Fruit fly (Drosophila melanogaster): ENCODE measurements around the gene CG34355.

CG34355 gene

DNA sequence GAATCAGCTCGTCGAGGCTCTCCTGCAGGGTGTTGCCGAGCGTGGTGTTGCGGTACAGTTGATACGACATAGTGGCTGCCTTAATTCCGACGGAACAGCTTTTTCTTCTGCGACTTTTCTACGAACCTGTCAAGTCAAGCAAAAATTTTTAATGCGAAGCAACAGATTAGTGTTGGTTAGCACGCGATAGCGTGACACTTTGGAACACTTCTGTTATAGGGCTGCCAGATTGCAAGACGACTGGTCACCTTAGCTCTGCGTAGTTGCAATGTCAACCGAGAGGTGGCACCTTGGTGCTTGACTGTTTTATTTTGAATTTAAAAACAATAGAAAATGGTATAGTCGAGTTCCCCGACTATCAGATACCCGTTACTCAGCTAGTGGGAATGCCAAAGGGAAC, 87.2 kb downstream of the CG34355 start, which contains the start of gene TfIIA-S (continued):
- TF ChIP-seq CG17802 (tag; optimal IDR thresholded peaks at IDR 0.05) (peak; percentile 59), CG12659 (GFP tag; optimal IDR thresholded peaks at IDR 0.05) (peak; percentile 94), Spps (tag; optimal IDR thresholded peaks at IDR 0.05) (no peak), CG13287 (GFP tag; IDR thresholded peaks at IDR 0.05; ENCODE audit: partially characterized antibody) (no peak), CG12391 (tag; optimal IDR thresholded peaks at IDR 0.05) (peak; percentile 72), pros (GFP tag; optimal IDR thresholded peaks at IDR 0.05) (no peak), CG34422 (GFP tag; IDR thresholded peaks at IDR 0.05) (no peak), B-H2 (GFP tag; optimal IDR thresholded peaks at IDR 0.05) (peak; percentile 93), slp2 (GFP tag; optimal IDR thresholded peaks at IDR 0.05) (peak; percentile 52), Ravus (GFP tag; IDR thresholded peaks at IDR 0.05) (no peak), CG14441 (GFP tag; IDR thresholded peaks at IDR 0.05) (no peak), Lhr (GFP tag; optimal IDR thresholded peaks at IDR 0.05) (peak; percentile 97), CG2199 (GFP tag; IDR thresholded peaks at IDR 0.05) (no peak), Hr78 (GFP tag; optimal IDR thresholded peaks at IDR 0.05) (no peak), CG6272 (GFP tag; IDR thresholded peaks at IDR 0.05) (peak; percentile 53), slbo (GFP tag; IDR thresholded peaks at IDR 0.05) (no peak), CG17612 (GFP tag; IDR thresholded peaks at IDR 0.05) (no peak), chinmo (GFP tag; IDR thresholded peaks at IDR 0.05; ENCODE audit: partially characterized antibody) (no peak), CG17912 (GFP tag; optimal IDR thresholded peaks at IDR 0.05) (peak; percentile 85), HLH4C (GFP tag; IDR thresholded peaks at IDR 0.05; ENCODE audit: partially characterized antibody) (no peak), Chrac-16 (GFP tag; optimal IDR thresholded peaks at IDR 0.05) (peak; percentile 82), CG10431 (GFP tag; optimal IDR thresholded peaks at IDR 0.05) (no peak), yki (optimal IDR thresholded peaks at IDR 0.05) (no peak), Atf3 (GFP tag; optimal IDR thresholded peaks at IDR 0.05) (peak; percentile 75), zfh1 (GFP tag; IDR thresholded peaks at IDR 0.05) (no peak), CG12219 (GFP tag; optimal IDR thresholded peaks at IDR 0.05) (no peak), PHDP (tag; optimal IDR thresholded peaks at IDR 0.05) (peak; percentile 61), Dad (GFP tag; optimal IDR thresholded peaks at IDR 0.05) (peak; percentile 64), Rx (GFP tag; IDR thresholded peaks at IDR 0.05) (no peak), CG30431 (GFP tag; optimal IDR thresholded peaks at IDR 0.05) (peak; percentile 32), eve (GFP tag; optimal IDR thresholded peaks at IDR 0.05) (no peak), danr (GFP tag; IDR thresholded peaks at IDR 0.05) (no peak), CG12104 (GFP tag; optimal IDR thresholded peaks at IDR 0.05) (no peak), gfzf (GFP tag; optimal IDR thresholded peaks at IDR 0.05) (peak; percentile 67), en (GFP tag; optimal IDR thresholded peaks at IDR 0.05) (no peak), dmrt11E (tag; optimal IDR thresholded peaks at IDR 0.05) (peak; percentile 36), gsb-n (tag; optimal IDR thresholded peaks at IDR 0.05) (peak; percentile 45), Med (GFP tag) (peak; percentile 99), CG7556 (GFP tag; optimal IDR thresholded peaks at IDR 0.05) (peak; percentile 54), CG2202 (tag; optimal IDR thresholded peaks at IDR 0.05) (peak; percentile 11), Optix (GFP tag; IDR thresholded peaks at IDR 0.05) (no peak), CG12942 (GFP tag; optimal IDR thresholded peaks at IDR 0.05) (peak; percentile 78), CG7928 (GFP tag; optimal IDR thresholded peaks at IDR 0.05) (peak; percentile 54), CG4282 (GFP tag; optimal IDR thresholded peaks at IDR 0.05) (peak; percentile 91), CG2889 (GFP tag; IDR thresholded peaks at IDR 0.05) (no peak), sim (GFP tag; IDR thresholded peaks at IDR 0.05) (no peak), CG13775 (GFP tag; optimal IDR thresholded peaks at IDR 0.05) (peak; percentile 59), schlank (tag; optimal IDR thresholded peaks at IDR 0.05) (peak; percentile 50), mam (GFP tag; optimal IDR thresholded peaks at IDR 0.05) (peak; percentile 92), zen (tag; optimal IDR thresholded peaks at IDR 0.05) (peak; percentile 55), crc (GFP tag; optimal IDR thresholded peaks at IDR 0.05) (peak; percentile 9), p53 (GFP tag; optimal IDR thresholded peaks at IDR 0.05) (peak; percentile 94)

Data from whole organism, embryonic.